Worm (Caenorhabditis elegans) whole organism, L4/young adult: ENCODE results near the gene T19H12.6.

Experiments
- W03F9.2 ChIP-seq: fragments of 150-350 bp; optimal IDR thresholded peaks from 2 replicates; lab custom pipeline; 2014; ENCODE audit warnings: missing biosample characterization, missing genetic modification characterization
- dao-5 ChIP-seq: sonication (generic microtip); optimal IDR thresholded peaks from 2 replicates; lab custom pipeline; 2016; ENCODE audit warnings: missing genotype, missing genetic modification characterization, moderate library complexity, missing compliant biosample characterization
- him-1 ChIP-seq: sonication (generic microtip); optimal IDR thresholded peaks from 2 replicates; lab custom pipeline; 2016; ENCODE audit warnings: missing genotype, missing genetic modification reagents, missing genetic modification characterization, missing compliant biosample characterization

ce11 chrV:4870627-4871026 is 6.9 kb downstream of the T19H12.6 start:
- TF ChIP-seq W03F9.2 (tag; lab: Kevin White, UChicago) (no peak), him-1 (tag; lab: Kevin White, UChicago) (no peak), dao-5 (tag; lab: Kevin White, UChicago) (no peak)
